Fruit fly (Drosophila melanogaster) whole organism, pupa: Measurements from ENCODE around the gene CG6254.

Experiments used
- CG10348 ChIP-seq: fragments of 200-800 bp; sonication (Bioruptor generic); IDR thresholded peaks from 2 replicates; pipeline ENCODE4 v1.3.6; 2022; ENCODE audit warnings: missing biosample characterization, missing genetic modification characterization
- CG12605 ChIP-seq: fragments of 200-800 bp; sonication (Bioruptor generic); IDR thresholded peaks from 2 replicates; pipeline ENCODE4 v1.3.6; 2022; ENCODE audit warnings: missing biosample characterization, missing genetic modification characterization
- CG13204 ChIP-seq: fragments of 200-800 bp; sonication (Bioruptor generic); optimal IDR thresholded peaks from 2 replicates; lab custom pipeline; 2018; ENCODE audit warnings: missing biosample characterization, mild to moderate bottlenecking, missing genetic modification characterization, moderate library complexity
- CG14655 ChIP-seq: fragments of 200-800 bp; sonication (Bioruptor generic); optimal IDR thresholded peaks from 3 replicates; lab custom pipeline; 2017; ENCODE audit warnings: mild to moderate bottlenecking, missing biosample characterization, missing genetic modification reagents, missing genetic modification characterization
- CG15710 ChIP-seq: fragments of 200-800 bp; sonication (Bioruptor generic); optimal IDR thresholded peaks from 2 replicates; lab custom pipeline; 2018; ENCODE audit warnings: missing biosample characterization, mild to moderate bottlenecking, missing genetic modification characterization, moderate library complexity
- CG17806 ChIP-seq: fragments of 200-800 bp; sonication (Bioruptor generic); optimal IDR thresholded peaks from 2 replicates; lab custom pipeline; 2018; ENCODE audit warnings: missing biosample characterization, mild to moderate bottlenecking, missing genetic modification characterization, moderate library complexity
- CG32121 ChIP-seq: fragments of 200-800 bp; sonication (Bioruptor generic); IDR thresholded peaks from 2 replicates; pipeline ENCODE4 v1.3.6; 2022; ENCODE audit warnings: missing biosample characterization, missing genetic modification characterization
- CG34367 ChIP-seq: fragments of 200-800 bp; sonication (Bioruptor generic); optimal IDR thresholded peaks from 2 replicates; lab custom pipeline; 2018; ENCODE audit warnings: missing biosample characterization, mild to moderate bottlenecking, missing genetic modification characterization
- CG4496 ChIP-seq: fragments of 200-800 bp; sonication (Bioruptor generic); IDR thresholded peaks from 3 replicates; pipeline ENCODE4 v1.3.6; 2022; ENCODE audit warnings: missing biosample characterization, missing genetic modification characterization
- CG8159 ChIP-seq: fragments of 200-800 bp; sonication (Bioruptor generic); optimal IDR thresholded peaks from 3 replicates; lab custom pipeline; 2018; ENCODE audit warnings: missing biosample characterization, mild to moderate bottlenecking, missing genetic modification characterization, moderate library complexity
- CG8301 ChIP-seq: fragments of 200-800 bp; sonication (Bioruptor generic); optimal IDR thresholded peaks from 2 replicates; lab custom pipeline; 2018; ENCODE audit warnings: missing biosample characterization, mild to moderate bottlenecking, missing genetic modification characterization
- CG9948 ChIP-seq: fragments of 200-800 bp; sonication (Bioruptor generic); optimal IDR thresholded peaks from 2 replicates; lab custom pipeline; 2018; ENCODE audit warnings: missing biosample characterization, mild to moderate bottlenecking, missing genetic modification characterization, moderate library complexity
- D1 ChIP-seq: fragments of 200-800 bp; sonication (Bioruptor generic); optimal IDR thresholded peaks from 2 replicates; lab custom pipeline; 2018; ENCODE audit warnings: missing biosample characterization, mild to moderate bottlenecking, missing genetic modification characterization, moderate library complexity
- EcR ChIP-seq: fragments of 200-800 bp; sonication (Bioruptor generic); optimal IDR thresholded peaks from 3 replicates; lab custom pipeline; 2019; ENCODE audit warnings: missing biosample characterization, missing genetic modification characterization, mild to moderate bottlenecking, moderate library complexity, missing genetic modification reagents
- Ets98B ChIP-seq: fragments of 200-800 bp; sonication (Bioruptor generic); IDR thresholded peaks from 2 replicates; pipeline ENCODE4 v1.3.6; 2022; ENCODE audit warnings: missing biosample characterization, missing genetic modification characterization
- Pif1A ChIP-seq: fragments of 200-800 bp; sonication (Bioruptor generic); optimal IDR thresholded peaks from 3 replicates; lab custom pipeline; 2016; ENCODE audit warnings: missing biosample characterization, missing genetic modification characterization
- Pif1B ChIP-seq: fragments of 200-800 bp; sonication (Bioruptor generic); optimal IDR thresholded peaks from 3 replicates; lab custom pipeline; 2016; ENCODE audit warnings: missing biosample characterization, missing genetic modification characterization
- Snoo ChIP-seq: fragments of 200-800 bp; sonication (Bioruptor generic); optimal IDR thresholded peaks from 3 replicates; lab custom pipeline; 2017; ENCODE audit warnings: missing biosample characterization, mild to moderate bottlenecking, missing genetic modification characterization, inconsistent platforms
- fd96Ca ChIP-seq: fragments of 200-800 bp; sonication (Bioruptor generic); IDR thresholded peaks from 3 replicates; pipeline ENCODE4 v1.3.6; 2022; ENCODE audit warnings: missing biosample characterization, missing genetic modification characterization
- gl ChIP-seq: fragments of 200-800 bp; sonication (Bioruptor generic); optimal IDR thresholded peaks from 2 replicates; lab custom pipeline; 2018; ENCODE audit warnings: missing biosample characterization, mild to moderate bottlenecking, missing genetic modification characterization
- rn ChIP-seq: fragments of 200-800 bp; sonication (Bioruptor generic); IDR thresholded peaks from 2 replicates; pipeline ENCODE4 v1.3.6; 2022; ENCODE audit warnings: missing biosample characterization, missing genetic modification characterization

CG6254 gene

DNA sequence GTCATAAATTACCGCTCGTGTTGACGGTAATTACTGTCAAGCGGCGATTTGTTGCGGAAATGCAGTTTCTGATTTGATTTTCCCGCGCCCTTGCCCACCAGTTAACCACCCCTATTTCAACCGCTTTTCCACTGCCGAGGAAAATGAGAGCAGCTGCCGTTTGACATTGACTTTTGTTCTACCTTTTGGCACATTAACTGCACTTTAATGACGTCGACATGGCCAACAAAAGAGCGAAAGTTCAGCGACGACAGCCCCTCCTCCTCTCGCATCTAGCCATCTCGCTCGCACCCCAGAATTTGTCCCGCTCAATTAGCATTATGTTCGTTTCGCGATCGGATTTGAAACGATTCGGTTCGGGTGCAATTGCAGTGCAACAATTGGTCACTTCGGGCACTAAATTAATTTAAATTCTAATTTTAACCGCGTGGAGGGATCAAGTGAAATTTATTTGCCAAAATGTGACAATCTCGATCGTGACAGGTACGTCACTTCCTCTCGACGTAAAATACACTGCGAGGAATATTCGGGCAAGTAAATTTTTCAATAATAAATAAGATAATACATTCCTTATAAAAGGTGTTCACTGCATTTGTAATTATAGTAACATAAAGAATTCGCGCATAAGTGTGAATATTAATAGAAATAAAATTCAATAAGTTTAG is 49.8 kb downstream of the CG6254 start:
- TF ChIP-seq Pif1A (GFP tag; lab: Kevin White, UChicago) (no peak), CG17806 (tag; lab: Kevin White, UChicago) (no peak), Pif1B (no peak)

DNA sequence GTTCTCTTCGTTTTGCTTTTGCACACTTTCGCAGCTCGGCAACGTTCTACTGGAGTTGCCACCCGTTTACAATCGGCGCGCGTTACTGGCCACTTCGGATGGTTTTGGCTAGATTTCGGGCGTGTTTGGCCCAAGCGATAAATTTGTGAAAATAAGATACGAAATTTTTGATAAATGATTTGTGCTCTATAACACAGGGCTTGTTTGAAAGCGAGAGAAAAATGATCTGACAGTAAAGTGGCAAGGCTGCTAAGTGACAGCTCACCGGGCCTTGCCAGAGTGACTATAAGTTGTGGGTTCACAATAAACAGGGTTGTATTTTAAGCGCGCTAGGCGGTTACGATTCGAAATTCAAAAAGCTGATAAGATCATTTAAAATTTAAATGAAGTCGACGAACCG is 51.2 kb downstream of the CG6254 start, which contains the start of gene Fmr1:
TSS of gene Fmr1 (minus strand) at position 184 of the 400 bp plus-strand sequence.
- TF ChIP-seq CG17806 (tag; lab: Kevin White, UChicago) (peak; percentile 14), CG4496 (GFP tag; lab: Robert Waterston, UW) (no peak), fd96Ca (GFP tag; lab: Robert Waterston, UW) (no peak), rn (GFP tag; lab: Robert Waterston, UW) (no peak), Pif1A (GFP tag; lab: Kevin White, UChicago) (no peak), EcR (no peak), Snoo (tag; lab: Kevin White, UChicago) (no peak), CG34367 (no peak), Ets98B (no peak), CG15710 (tag; lab: Kevin White, UChicago) (peak; percentile 18), Pif1B (no peak), CG10348 (no peak), CG12605 (no peak), D1 (tag; lab: Kevin White, UChicago) (no peak), CG14655 (GFP tag; lab: Kevin White, UChicago) (no peak), CG9948 (tag; lab: Kevin White, UChicago) (peak; percentile 25), CG8301 (tag; lab: Kevin White, UChicago) (no peak), CG32121 (GFP tag; lab: Robert Waterston, UW) (no peak)

DNA sequence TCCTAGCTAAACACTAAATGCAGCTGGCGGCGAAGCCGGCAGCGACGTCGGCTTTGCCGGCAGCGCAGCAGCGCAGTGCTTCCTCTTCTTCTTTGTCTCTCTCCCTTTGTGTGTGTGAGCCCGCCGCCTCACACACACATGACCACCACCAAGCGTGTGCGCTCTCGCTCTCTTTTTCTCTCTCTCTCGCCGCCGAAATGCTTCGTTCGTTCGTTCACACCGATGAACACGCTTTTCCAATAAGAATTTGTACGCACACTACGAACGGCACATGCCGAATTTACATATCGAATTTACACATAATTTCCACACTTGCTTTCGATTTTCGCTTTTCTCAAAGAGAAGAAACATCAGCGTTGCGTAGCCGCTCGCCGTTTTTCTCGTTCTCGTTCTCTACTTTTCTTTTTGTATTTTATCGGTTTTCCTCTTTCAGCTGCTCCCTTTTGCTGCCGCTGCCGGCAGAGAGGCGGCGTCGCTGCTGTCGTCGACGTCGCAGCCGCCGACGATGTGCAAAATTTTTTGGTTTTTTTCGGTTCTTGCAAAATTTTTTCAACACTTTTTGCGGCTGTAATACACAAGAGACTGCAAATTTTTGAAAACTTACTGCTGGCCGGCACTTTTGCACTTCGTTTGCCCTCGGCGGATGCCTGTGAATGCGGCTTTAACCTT is 51.8 kb downstream of the CG6254 start:
- TF ChIP-seq Ets98B (peak; percentile 49; the same call in 1 of the 2 replicates), CG9948 (tag; lab: Kevin White, UChicago) (no peak), fd96Ca (GFP tag; lab: Robert Waterston, UW) (peak; percentile 52; the same call in 1 of the 3 replicates), CG8301 (tag; lab: Kevin White, UChicago) (no peak), CG13204 (GFP tag; lab: Kevin White, UChicago) (no peak), gl (no peak), Pif1A (GFP tag; lab: Kevin White, UChicago) (no peak), CG17806 (tag; lab: Kevin White, UChicago) (no peak), CG4496 (GFP tag; lab: Robert Waterston, UW) (no peak), D1 (tag; lab: Kevin White, UChicago) (no peak), CG8159 (tag; lab: Kevin White, UChicago) (no peak), Pif1B (peak; percentile 23), EcR (peak; percentile 94)
